Fruit fly (Drosophila melanogaster): ENCODE data around the gene CG13101.

CG13101 gene

dm6 chr2L:8984614-8985318 lies at the start of gene CG13101:
CG13101 (minus strand) TSS chr2L:8984872.
- no peak for TF ChIP-seq pan (optimal IDR thresholded peaks at IDR 0.05)
- TF ChIP-seq Dll (optimal IDR thresholded peaks at IDR 0.05), result no peak
- TF ChIP-seq psq (optimal IDR thresholded peaks at IDR 0.05), result no peak
- no peak for TF ChIP-seq usp (GFP tag; optimal IDR thresholded peaks at IDR 0.05)
- TF ChIP-seq CG8478 (optimal IDR thresholded peaks at IDR 0.05), result no peak
- no peak for TF ChIP-seq EcR (GFP tag; optimal IDR thresholded peaks at IDR 0.05)

dm6 chr2L:9031736-9032135 lies 47.1 kb upstream of the CG13101 start, which contains the start of gene CG9582:
CG9582 (minus strand) TSS chr2L:9031836.
- no peak for TF ChIP-seq usp (GFP tag; optimal IDR thresholded peaks at IDR 0.05)
- no peak for TF ChIP-seq Dll (optimal IDR thresholded peaks at IDR 0.05)
- TF ChIP-seq EcR (GFP tag; optimal IDR thresholded peaks at IDR 0.05), result no peak
- TF ChIP-seq CG8478 (optimal IDR thresholded peaks at IDR 0.05), result no peak
- TF ChIP-seq psq (optimal IDR thresholded peaks at IDR 0.05), result no peak
- no peak for TF ChIP-seq pan (optimal IDR thresholded peaks at IDR 0.05)

dm6 chr2L:9026157-9026556 lies 41.5 kb upstream of the CG13101 start:
- no peak for TF ChIP-seq Dll (optimal IDR thresholded peaks at IDR 0.05)
- TF ChIP-seq pan (optimal IDR thresholded peaks at IDR 0.05), result no peak
- no peak for TF ChIP-seq psq (optimal IDR thresholded peaks at IDR 0.05)

dm6 chr2L:9019438-9019837 lies 34.8 kb upstream of the CG13101 start:
- no peak for TF ChIP-seq EcR (GFP tag; optimal IDR thresholded peaks at IDR 0.05)
- TF ChIP-seq CG8478 (optimal IDR thresholded peaks at IDR 0.05), result no peak
- no peak for TF ChIP-seq usp (GFP tag; optimal IDR thresholded peaks at IDR 0.05)
- TF ChIP-seq pan (optimal IDR thresholded peaks at IDR 0.05), result no peak
- TF ChIP-seq psq (optimal IDR thresholded peaks at IDR 0.05), result no peak
- TF ChIP-seq Dll (optimal IDR thresholded peaks at IDR 0.05), result no peak

- TF ChIP-seq psq (optimal IDR thresholded peaks at IDR 0.05), result no peak
- no peak for TF ChIP-seq CG8478 (optimal IDR thresholded peaks at IDR 0.05)
- TF ChIP-seq usp (GFP tag; optimal IDR thresholded peaks at IDR 0.05), result no peak
- TF ChIP-seq Dll (optimal IDR thresholded peaks at IDR 0.05), result no peak
- no peak for TF ChIP-seq pan (optimal IDR thresholded peaks at IDR 0.05)
- TF ChIP-seq EcR (GFP tag; optimal IDR thresholded peaks at IDR 0.05), result no peak
Measured at dm6 chr2L:9013968-9014367, 29.3 kb upstream of the CG13101 start, which contains the start of gene Rcd-1r. Rcd-1r (minus strand) TSS chr2L:9014068.

dm6 chr2L:9011543-9012238 lies 27.0 kb upstream of the CG13101 start, which contains the start of gene CG13102:
CG13102 (plus strand) TSS chr2L:9012188.
- TF ChIP-seq Dll (optimal IDR thresholded peaks at IDR 0.05) (no peak), pan (optimal IDR thresholded peaks at IDR 0.05) (no peak), usp (GFP tag; optimal IDR thresholded peaks at IDR 0.05) (no peak), psq (optimal IDR thresholded peaks at IDR 0.05) (no peak), EcR (GFP tag; optimal IDR thresholded peaks at IDR 0.05) (no peak), CG8478 (optimal IDR thresholded peaks at IDR 0.05) (no peak)

dm6 chr2L:9010267-9010666 lies 25.6 kb upstream of the CG13101 start, which contains the start of gene CG9568:
CG9568 (plus strand) TSS chr2L:9010583.
- no peak for TF ChIP-seq EcR (GFP tag; optimal IDR thresholded peaks at IDR 0.05)
- TF ChIP-seq CG8478 (optimal IDR thresholded peaks at IDR 0.05), result no peak
- TF ChIP-seq pan (optimal IDR thresholded peaks at IDR 0.05), result no peak
- no peak for TF ChIP-seq usp (GFP tag; optimal IDR thresholded peaks at IDR 0.05)
- TF ChIP-seq psq (optimal IDR thresholded peaks at IDR 0.05), result no peak
- TF ChIP-seq Dll (optimal IDR thresholded peaks at IDR 0.05), result no peak

- TF ChIP-seq Dll (optimal IDR thresholded peaks at IDR 0.05), result no peak
- TF ChIP-seq CG8478 (optimal IDR thresholded peaks at IDR 0.05), result no peak
- no peak for TF ChIP-seq psq (optimal IDR thresholded peaks at IDR 0.05)
- no peak for TF ChIP-seq EcR (GFP tag; optimal IDR thresholded peaks at IDR 0.05)
- TF ChIP-seq usp (GFP tag; optimal IDR thresholded peaks at IDR 0.05), result no peak
- no peak for TF ChIP-seq pan (optimal IDR thresholded peaks at IDR 0.05)
Measured at dm6 chr2L:8998237-8998636, 13.6 kb upstream of the CG13101 start, which contains the start of gene Try29F. Try29F (plus strand) TSS chr2L:8998537.

dm6 chr2L:8997285-8997684 lies 12.6 kb upstream of the CG13101 start, which contains the start of the genes alien and CG18661:
alien (minus strand) TSS chr2L:8997379.
CG18661 (plus strand) TSS chr2L:8997605.
- TF ChIP-seq Dll (optimal IDR thresholded peaks at IDR 0.05) (no peak), EcR (GFP tag; optimal IDR thresholded peaks at IDR 0.05) (no peak), pan (optimal IDR thresholded peaks at IDR 0.05) (no peak), psq (optimal IDR thresholded peaks at IDR 0.05) (no peak), usp (GFP tag; optimal IDR thresholded peaks at IDR 0.05) (no peak), CG8478 (optimal IDR thresholded peaks at IDR 0.05) (no peak)

- TF ChIP-seq Dll (optimal IDR thresholded peaks at IDR 0.05) (no peak), pan (optimal IDR thresholded peaks at IDR 0.05) (no peak), usp (GFP tag; optimal IDR thresholded peaks at IDR 0.05) (no peak), EcR (GFP tag; optimal IDR thresholded peaks at IDR 0.05) (no peak), psq (optimal IDR thresholded peaks at IDR 0.05) (no peak), CG8478 (optimal IDR thresholded peaks at IDR 0.05) (no peak)
Measured at dm6 chr2L:8993650-8994441, 9.2 kb upstream of the CG13101 start, which contains the start of gene CG17906. CG17906 (plus strand) TSS chr2L:8994391.

dm6 chr2L:8991583-8991982 lies 6.9 kb upstream of the CG13101 start, which contains the start of gene CG9555:
CG9555 (plus strand) TSS chr2L:8991735.
- TF ChIP-seq psq (optimal IDR thresholded peaks at IDR 0.05) (no peak), Dll (optimal IDR thresholded peaks at IDR 0.05) (no peak), usp (GFP tag; optimal IDR thresholded peaks at IDR 0.05) (no peak)
